Fruit fly (Drosophila melanogaster): ENCODE measurements around the gene CG32318.
A peak's percentile ranks its signal among the peaks of the same experiment; 100 is the strongest.
"Not testable (repeated sequence)": the region's sequence is repeated elsewhere in the genome, so short reads cannot be mapped to it uniquely, and the experiment has no call there.

Gene CG32318

dm6 chr3L:1251712-1252111 lies 5.0 kb upstream of the CG32318 start, which contains the start of the genes CG9130 and CG9133:
Gene CG9130 (plus strand): TSS chr3L:1252012.
Gene CG9133 (plus strand): TSS chr3L:1252012.
- TF ChIP-seq CG17806 (tag; optimal IDR thresholded peaks at IDR 0.05), result no peak
- TF ChIP-seq CG8301 (tag; optimal IDR thresholded peaks at IDR 0.05), result no peak
- no peak for TF ChIP-seq CG12605 (GFP tag; IDR thresholded peaks at IDR 0.05)
- no peak for TF ChIP-seq Pif1B (GFP tag; optimal IDR thresholded peaks at IDR 0.05)
- TF ChIP-seq CG8159 (tag; optimal IDR thresholded peaks at IDR 0.05), result no peak
- TF ChIP-seq D1 (tag; optimal IDR thresholded peaks at IDR 0.05), result no peak
- no peak for TF ChIP-seq CG10348 (GFP tag; IDR thresholded peaks at IDR 0.05)
- TF ChIP-seq CG15710 (tag; optimal IDR thresholded peaks at IDR 0.05), result no peak
- no peak for TF ChIP-seq CG13204 (GFP tag; optimal IDR thresholded peaks at IDR 0.05)
- TF ChIP-seq Pif1A (GFP tag; optimal IDR thresholded peaks at IDR 0.05), result no peak
- no peak for TF ChIP-seq Snoo (tag; optimal IDR thresholded peaks at IDR 0.05)

dm6 chr3L:1250396-1250795 lies 3.7 kb upstream of the CG32318 start, which contains the start of gene Bfc:
Gene Bfc (plus strand): TSS chr3L:1250696.
- no peak for TF ChIP-seq fd96Ca (GFP tag; IDR thresholded peaks at IDR 0.05)
- TF ChIP-seq Pif1A (GFP tag; optimal IDR thresholded peaks at IDR 0.05), result no peak
- TF ChIP-seq gl (tag; optimal IDR thresholded peaks at IDR 0.05), result no peak

dm6 chr3L:1247627-1248295 lies 1.0 kb upstream of the CG32318 start, which contains the start of the genes Psf1 and Sac1:
Gene Psf1 (minus strand): TSS chr3L:1247677.
Gene Sac1 (plus strand): TSS chr3L:1247817.
- TF ChIP-seq CG12605 (GFP tag; IDR thresholded peaks at IDR 0.05) (no peak), rn (GFP tag; IDR thresholded peaks at IDR 0.05) (0 out of 2 replicates have a peak, but pooled peaks have one; percentile 13), CG34367 (tag; optimal IDR thresholded peaks at IDR 0.05) (peak; percentile 1), CG13204 (GFP tag; optimal IDR thresholded peaks at IDR 0.05) (no peak), CG4496 (GFP tag; IDR thresholded peaks at IDR 0.05) (0 out of 3 replicates have a peak, but pooled peaks have one; percentile 47), D1 (tag; optimal IDR thresholded peaks at IDR 0.05) (no peak), CG9948 (tag; optimal IDR thresholded peaks at IDR 0.05) (no peak), CG32121 (GFP tag; IDR thresholded peaks at IDR 0.05) (no peak), CG8159 (tag; optimal IDR thresholded peaks at IDR 0.05) (peak; percentile 19), CG8301 (tag; optimal IDR thresholded peaks at IDR 0.05) (no peak), EcR (GFP tag; optimal IDR thresholded peaks at IDR 0.05) (no peak), CG17806 (tag; optimal IDR thresholded peaks at IDR 0.05) (no peak), CG14655 (GFP tag; optimal IDR thresholded peaks at IDR 0.05) (no peak), gl (tag; optimal IDR thresholded peaks at IDR 0.05) (no peak), fd96Ca (GFP tag; IDR thresholded peaks at IDR 0.05) (peak; percentile 51; the same call in 1 of the 3 replicates), Pif1A (GFP tag; optimal IDR thresholded peaks at IDR 0.05) (no peak), CG15710 (tag; optimal IDR thresholded peaks at IDR 0.05) (peak; percentile 26), CG10348 (GFP tag; IDR thresholded peaks at IDR 0.05) (no peak), Pif1B (GFP tag; optimal IDR thresholded peaks at IDR 0.05) (no peak), Snoo (tag; optimal IDR thresholded peaks at IDR 0.05) (no peak), Ets98B (GFP tag; IDR thresholded peaks at IDR 0.05) (no peak)

dm6 chr3L:1245810-1246209 lies 913 bp downstream of the CG32318 start, which contains the start of gene Klp61F:
Gene Klp61F (minus strand): TSS chr3L:1245910.
- TF ChIP-seq EcR (GFP tag; optimal IDR thresholded peaks at IDR 0.05); CG10348 (GFP tag; IDR thresholded peaks at IDR 0.05); CG12605 (GFP tag; IDR thresholded peaks at IDR 0.05): not testable (repeated sequence)

- TF ChIP-seq CG9948 (tag; optimal IDR thresholded peaks at IDR 0.05), result no peak
- TF ChIP-seq CG32121 (GFP tag; IDR thresholded peaks at IDR 0.05), result no peak
- no peak for TF ChIP-seq CG8159 (tag; optimal IDR thresholded peaks at IDR 0.05)
- TF ChIP-seq CG8301 (tag; optimal IDR thresholded peaks at IDR 0.05), result no peak
- TF ChIP-seq EcR (GFP tag; optimal IDR thresholded peaks at IDR 0.05), result no peak
- no peak for TF ChIP-seq gl (tag; optimal IDR thresholded peaks at IDR 0.05)
- no peak for TF ChIP-seq CG34367 (tag; optimal IDR thresholded peaks at IDR 0.05)
- TF ChIP-seq CG4496 (GFP tag; IDR thresholded peaks at IDR 0.05), result no peak
- TF ChIP-seq CG12605 (GFP tag; IDR thresholded peaks at IDR 0.05), result no peak
- TF ChIP-seq Pif1A (GFP tag; optimal IDR thresholded peaks at IDR 0.05), result no peak
- no peak for TF ChIP-seq Ets98B (GFP tag; IDR thresholded peaks at IDR 0.05)
- no peak for TF ChIP-seq CG15710 (tag; optimal IDR thresholded peaks at IDR 0.05)
- TF ChIP-seq CG17806 (tag; optimal IDR thresholded peaks at IDR 0.05), result no peak
- no peak for TF ChIP-seq CG10348 (GFP tag; IDR thresholded peaks at IDR 0.05)
- TF ChIP-seq rn (GFP tag; IDR thresholded peaks at IDR 0.05), result no peak
- TF ChIP-seq CG14655 (GFP tag; optimal IDR thresholded peaks at IDR 0.05), result no peak
- no peak for TF ChIP-seq fd96Ca (GFP tag; IDR thresholded peaks at IDR 0.05)
- TF ChIP-seq Pif1B (GFP tag; optimal IDR thresholded peaks at IDR 0.05), result no peak
- TF ChIP-seq D1 (tag; optimal IDR thresholded peaks at IDR 0.05), result no peak
Measured at dm6 chr3L:1238219-1238618, 8.5 kb downstream of the CG32318 start, which contains the start of gene CG9192. Gene CG9192 (minus strand): TSS chr3L:1238319.

- no peak for TF ChIP-seq CG32121 (GFP tag; IDR thresholded peaks at IDR 0.05)
- no peak for TF ChIP-seq D1 (tag; optimal IDR thresholded peaks at IDR 0.05)
- no peak for TF ChIP-seq Pif1B (GFP tag; optimal IDR thresholded peaks at IDR 0.05)
- TF ChIP-seq CG9948 (tag; optimal IDR thresholded peaks at IDR 0.05), result no peak
- no peak for TF ChIP-seq Pif1A (GFP tag; optimal IDR thresholded peaks at IDR 0.05)
- no peak for TF ChIP-seq CG14655 (GFP tag; optimal IDR thresholded peaks at IDR 0.05)
- TF ChIP-seq CG4496 (GFP tag; IDR thresholded peaks at IDR 0.05), result no peak
- TF ChIP-seq Snoo (tag; optimal IDR thresholded peaks at IDR 0.05), result no peak
- no peak for TF ChIP-seq CG12605 (GFP tag; IDR thresholded peaks at IDR 0.05)
- no peak for TF ChIP-seq fd96Ca (GFP tag; IDR thresholded peaks at IDR 0.05)
- TF ChIP-seq EcR (GFP tag; optimal IDR thresholded peaks at IDR 0.05), result no peak
- TF ChIP-seq rn (GFP tag; IDR thresholded peaks at IDR 0.05), result no peak
- no peak for TF ChIP-seq CG13204 (GFP tag; optimal IDR thresholded peaks at IDR 0.05)
- no peak for TF ChIP-seq Ets98B (GFP tag; IDR thresholded peaks at IDR 0.05)
- TF ChIP-seq gl (tag; optimal IDR thresholded peaks at IDR 0.05), result no peak
- no peak for TF ChIP-seq CG8301 (tag; optimal IDR thresholded peaks at IDR 0.05)
- no peak for TF ChIP-seq CG15710 (tag; optimal IDR thresholded peaks at IDR 0.05)
- no peak for TF ChIP-seq CG34367 (tag; optimal IDR thresholded peaks at IDR 0.05)
- TF ChIP-seq CG8159 (tag; optimal IDR thresholded peaks at IDR 0.05), result no peak
Measured at dm6 chr3L:1235426-1235825, 11.3 kb downstream of the CG32318 start, which contains the start of gene galene. Gene galene (plus strand): TSS chr3L:1235726.
